Fruit fly (Drosophila melanogaster) whole organism, embryonic: ENCODE data around the gene CG31468.

Source experiments
- Ada2b ChIP-seq: fragments of 200-800 bp; sonication (Bioruptor generic); IDR thresholded peaks from 2 replicates; pipeline ENCODE4 v1.3.6; 2022; ENCODE audit warnings: missing biosample characterization, missing genetic modification characterization
- C15 ChIP-seq: fragments of 200-800 bp; sonication (Bioruptor generic); IDR thresholded peaks from 3 replicates; pipeline ENCODE4 v1.3.6; 2022; ENCODE audit warnings: missing biosample characterization, missing genetic modification characterization
- CG10462 ChIP-seq: fragments of 200-800 bp; sonication (Bioruptor generic); optimal IDR thresholded peaks from 2 replicates; lab custom pipeline; 2016; ENCODE audit warnings: missing biosample characterization, missing genetic modification characterization
- CG11093 ChIP-seq: fragments of 200-800 bp; sonication (Bioruptor generic); IDR thresholded peaks from 3 replicates; pipeline ENCODE4 v1.3.6; 2022; ENCODE audit warnings: missing biosample characterization, missing genetic modification characterization
- CG12104 ChIP-seq: fragments of 200-800 bp; sonication (Bioruptor generic); optimal IDR thresholded peaks from 3 replicates; lab custom pipeline; 2016; ENCODE audit warnings: missing biosample characterization, missing genetic modification characterization
- CG12219 ChIP-seq: fragments of 200-800 bp; sonication (Bioruptor generic); optimal IDR thresholded peaks from 3 replicates; lab custom pipeline; 2018; ENCODE audit warnings: missing biosample characterization, mild to moderate bottlenecking, missing genetic modification characterization
- CG12769 ChIP-seq: fragments of 200-800 bp; sonication (Bioruptor generic); optimal IDR thresholded peaks from 2 replicates; lab custom pipeline; 2019; ENCODE audit warnings: missing biosample characterization, mild to moderate bottlenecking, missing genetic modification characterization, moderate library complexity
- CG17328 ChIP-seq: fragments of 200-800 bp; sonication (Bioruptor generic); IDR thresholded peaks from 2 replicates; pipeline ENCODE4 v1.3.6; 2022; ENCODE audit warnings: missing biosample characterization, missing genetic modification characterization
- CG17359 ChIP-seq: fragments of 200-800 bp; sonication (Bioruptor generic); optimal IDR thresholded peaks from 3 replicates; lab custom pipeline; 2018; ENCODE audit warnings: missing biosample characterization, mild to moderate bottlenecking, missing genetic modification characterization, moderate library complexity
- CG2129 ChIP-seq: fragments of 200-800 bp; sonication (Bioruptor generic); IDR thresholded peaks from 2 replicates; pipeline ENCODE4 v1.3.6; 2022; ENCODE audit warnings: missing biosample characterization, missing genetic modification characterization; ENCODE audit not compliant: partially characterized antibody
- CG4820 ChIP-seq: fragments of 200-800 bp; sonication (Bioruptor generic); optimal IDR thresholded peaks from 3 replicates; lab custom pipeline; 2016; ENCODE audit warnings: missing biosample characterization, missing genetic modification characterization
- CG6175 ChIP-seq: fragments of 200-800 bp; sonication (Bioruptor generic); IDR thresholded peaks from 3 replicates; pipeline ENCODE4 v1.3.6; 2022; ENCODE audit warnings: missing biosample characterization, missing genetic modification characterization
- CG6272 ChIP-seq: fragments of 200-800 bp; sonication (Bioruptor generic); IDR thresholded peaks from 2 replicates; pipeline ENCODE4 v1.3.6; 2022; ENCODE audit warnings: missing biosample characterization, missing genetic modification characterization
- CG6813 ChIP-seq: fragments of 200-800 bp; sonication (Bioruptor generic); optimal IDR thresholded peaks from 2 replicates; lab custom pipeline; 2017; ENCODE audit warnings: missing biosample characterization, missing genetic modification characterization, mild to moderate bottlenecking, moderate library complexity, missing genetic modification reagents
- CG7928 ChIP-seq: fragments of 200-800 bp; sonication (Bioruptor generic); optimal IDR thresholded peaks from 2 replicates; lab custom pipeline; 2017; ENCODE audit warnings: missing biosample characterization, mild to moderate bottlenecking, missing genetic modification characterization
- CG7963 ChIP-seq: fragments of 200-800 bp; sonication (Bioruptor generic); IDR thresholded peaks from 3 replicates; pipeline ENCODE4 v1.3.6; 2022; ENCODE audit warnings: missing biosample characterization, missing genetic modification characterization; ENCODE audit not compliant: partially characterized antibody
- CG9727 ChIP-seq: fragments of 200-800 bp; sonication (Bioruptor generic); optimal IDR thresholded peaks from 3 replicates; lab custom pipeline; 2017; ENCODE audit warnings: missing biosample characterization, mild to moderate bottlenecking, missing genetic modification characterization
- CG9817 ChIP-seq: fragments of 200-800 bp; sonication (Bioruptor generic); optimal IDR thresholded peaks from 2 replicates; lab custom pipeline; 2018; ENCODE audit warnings: missing biosample characterization, mild to moderate bottlenecking, missing genetic modification characterization, moderate library complexity
- D19B ChIP-seq: fragments of 200-800 bp; sonication (Bioruptor generic); optimal IDR thresholded peaks from 2 replicates; lab custom pipeline; 2017; ENCODE audit warnings: missing biosample characterization, mild to moderate bottlenecking, missing genetic modification characterization
- Dbx ChIP-seq: fragments of 200-800 bp; sonication (Bioruptor generic); IDR thresholded peaks from 3 replicates; pipeline ENCODE4 v1.3.6; 2022; ENCODE audit warnings: missing biosample characterization, missing genetic modification characterization
- Dip3 ChIP-seq: fragments of 200-800 bp; sonication (Bioruptor generic); optimal IDR thresholded peaks from 3 replicates; lab custom pipeline; 2016; ENCODE audit warnings: missing biosample characterization, missing genetic modification characterization
- E2f1 ChIP-seq: fragments of 200-800 bp; sonication (Bioruptor generic); IDR thresholded peaks from 2 replicates; pipeline ENCODE4 v1.3.6; 2022; ENCODE audit warnings: missing biosample characterization, missing genetic modification characterization
- Kr ChIP-seq: fragments of 200-800 bp; sonication (Bioruptor generic); optimal IDR thresholded peaks from 2 replicates; lab custom pipeline; 2017; ENCODE audit warnings: missing biosample characterization, mild to moderate bottlenecking, missing genetic modification characterization
- Nf-YB ChIP-seq: fragments of 200-800 bp; sonication (Bioruptor generic); optimal IDR thresholded peaks from 3 replicates; lab custom pipeline; 2019; ENCODE audit warnings: missing biosample characterization, mild to moderate bottlenecking, missing genetic modification characterization, moderate library complexity
- Nf-YC ChIP-seq: fragments of 200-800 bp; optimal IDR thresholded peaks from 3 replicates; lab custom pipeline; 2019; ENCODE audit warnings: missing biosample characterization, mild to moderate bottlenecking, missing genetic modification characterization, moderate library complexity
- Rx ChIP-seq: fragments of 200-800 bp; sonication (Bioruptor generic); IDR thresholded peaks from 2 replicates; pipeline ENCODE4 v1.3.6; 2022; ENCODE audit warnings: missing biosample characterization, missing genetic modification characterization
- Sin3A ChIP-seq: fragments of >200 bp; optimal IDR thresholded peaks from 2 replicates; lab custom pipeline; 2018
- Spps ChIP-seq: fragments of 200-800 bp; sonication (Bioruptor generic); optimal IDR thresholded peaks from 2 replicates; lab custom pipeline; 2018; ENCODE audit warnings: missing biosample characterization, mild to moderate bottlenecking, missing genetic modification characterization
- Stat92E ChIP-seq, 3 experiments: fragments of >200 bp in 2 of 3; fragments of 200-800 bp in 1 of 3; sonication (Bioruptor generic) in 1 of 3; optimal IDR thresholded peaks; 2 replicates each; lab custom pipeline; 2017 to 2019; ENCODE audit warnings: missing biosample characterization in 3 of 3, missing genetic modification characterization in 3 of 3, mild to moderate bottlenecking in 1 of 3, moderate library complexity in 1 of 3
- Tbp ChIP-seq: fragments of >200 bp; optimal IDR thresholded peaks from 2 replicates; lab custom pipeline; 2018; ENCODE audit warnings: missing biosample characterization, missing genetic modification characterization
- bab2 ChIP-seq: fragments of 200-800 bp; sonication (Bioruptor generic); optimal IDR thresholded peaks from 2 replicates; lab custom pipeline; 2016; ENCODE audit warnings: missing biosample characterization, missing genetic modification characterization
- bigmax ChIP-seq: fragments of 200-800 bp; sonication (Bioruptor generic); optimal IDR thresholded peaks from 2 replicates; lab custom pipeline; 2018; ENCODE audit warnings: missing biosample characterization, mild to moderate bottlenecking, missing genetic modification characterization
- bowl ChIP-seq: fragments of 200-800 bp; sonication (Bioruptor generic); IDR thresholded peaks from 2 replicates; pipeline ENCODE4 v1.3.6; 2022; ENCODE audit warnings: missing biosample characterization, missing genetic modification characterization
- cas ChIP-seq: fragments of 200-800 bp; sonication (Bioruptor generic); IDR thresholded peaks from 2 replicates; pipeline ENCODE4 v1.3.6; 2022; ENCODE audit warnings: missing biosample characterization, missing genetic modification characterization
- chm ChIP-seq: fragments of 200-800 bp; sonication (Bioruptor generic); IDR thresholded peaks from 2 replicates; pipeline ENCODE4 v1.3.6; 2022; ENCODE audit warnings: missing biosample characterization, missing genetic modification characterization
- chn ChIP-seq: fragments of 200-800 bp; sonication (Bioruptor generic); optimal IDR thresholded peaks from 2 replicates; lab custom pipeline; 2016; ENCODE audit warnings: missing biosample characterization, missing genetic modification characterization
- disco-r ChIP-seq: fragments of 200-800 bp; sonication (Bioruptor generic); optimal IDR thresholded peaks from 2 replicates; lab custom pipeline; 2016; ENCODE audit warnings: missing biosample characterization, missing genetic modification characterization
- emc ChIP-seq: fragments of 200-800 bp; sonication (Bioruptor generic); optimal IDR thresholded peaks from 2 replicates; lab custom pipeline; 2016; ENCODE audit warnings: missing biosample characterization, missing genetic modification characterization
- ewg ChIP-seq: fragments of 200-800 bp; sonication (Bioruptor generic); optimal IDR thresholded peaks from 3 replicates; lab custom pipeline; 2017; ENCODE audit warnings: mild to moderate bottlenecking, missing biosample characterization, missing genetic modification reagents, missing genetic modification characterization
- fru ChIP-seq: fragments of >200 bp; optimal IDR thresholded peaks from 2 replicates; lab custom pipeline; 2017
- hbn ChIP-seq: fragments of 200-800 bp; sonication (Bioruptor generic); IDR thresholded peaks from 2 replicates; pipeline ENCODE4 v1.3.6; 2022; ENCODE audit warnings: missing biosample characterization, missing genetic modification characterization; ENCODE audit not compliant: partially characterized antibody
- insv ChIP-seq, 2 experiments: fragments of 200-800 bp; sonication (Bioruptor generic); optimal IDR thresholded peaks; 3 replicates each; lab custom pipeline; 2016 to 2018; ENCODE audit warnings: missing biosample characterization in 2 of 2, missing genetic modification characterization in 2 of 2
- jigr1 ChIP-seq: fragments of 200-800 bp; sonication (Bioruptor generic); IDR thresholded peaks from 3 replicates; pipeline ENCODE4 v1.3.6; 2022; ENCODE audit warnings: missing biosample characterization, missing genetic modification characterization
- nau ChIP-seq: fragments of 200-800 bp; sonication (Bioruptor generic); optimal IDR thresholded peaks from 3 replicates; lab custom pipeline; 2017; ENCODE audit warnings: missing biosample characterization, mild to moderate bottlenecking, missing genetic modification characterization, missing genetic modification reagents
- pita ChIP-seq: fragments of 200-800 bp; sonication (Bioruptor generic); optimal IDR thresholded peaks from 2 replicates; lab custom pipeline; 2017; ENCODE audit warnings: missing biosample characterization, mild to moderate bottlenecking, missing genetic modification characterization
- psq ChIP-seq: fragments of 200-800 bp; sonication (Bioruptor generic); optimal IDR thresholded peaks from 2 replicates; lab custom pipeline; 2017; ENCODE audit warnings: missing biosample characterization, missing genetic modification characterization
- repo ChIP-seq: fragments of 200-800 bp; sonication (Bioruptor generic); optimal IDR thresholded peaks from 2 replicates; lab custom pipeline; 2016; ENCODE audit warnings: missing biosample characterization, missing genetic modification characterization
- shn ChIP-seq: fragments of 200-800 bp; sonication (Bioruptor generic); optimal IDR thresholded peaks from 3 replicates; lab custom pipeline; 2016; ENCODE audit warnings: missing biosample characterization, missing genetic modification characterization
- so ChIP-seq: fragments of 200-800 bp; sonication (Bioruptor generic); IDR thresholded peaks from 3 replicates; pipeline ENCODE4 v1.3.6; 2022; ENCODE audit warnings: missing biosample characterization, missing genetic modification characterization
- tgo ChIP-seq: fragments of 200-800 bp; sonication (Bioruptor generic); IDR thresholded peaks from 3 replicates; pipeline ENCODE4 v1.3.6; 2022; ENCODE audit warnings: missing biosample characterization, missing genetic modification characterization
- wdn ChIP-seq: fragments of 200-800 bp; sonication (Bioruptor generic); IDR thresholded peaks from 2 replicates; pipeline ENCODE4 v1.3.6; 2022; ENCODE audit warnings: missing biosample characterization, missing genetic modification characterization

CG31468 gene

DNA sequence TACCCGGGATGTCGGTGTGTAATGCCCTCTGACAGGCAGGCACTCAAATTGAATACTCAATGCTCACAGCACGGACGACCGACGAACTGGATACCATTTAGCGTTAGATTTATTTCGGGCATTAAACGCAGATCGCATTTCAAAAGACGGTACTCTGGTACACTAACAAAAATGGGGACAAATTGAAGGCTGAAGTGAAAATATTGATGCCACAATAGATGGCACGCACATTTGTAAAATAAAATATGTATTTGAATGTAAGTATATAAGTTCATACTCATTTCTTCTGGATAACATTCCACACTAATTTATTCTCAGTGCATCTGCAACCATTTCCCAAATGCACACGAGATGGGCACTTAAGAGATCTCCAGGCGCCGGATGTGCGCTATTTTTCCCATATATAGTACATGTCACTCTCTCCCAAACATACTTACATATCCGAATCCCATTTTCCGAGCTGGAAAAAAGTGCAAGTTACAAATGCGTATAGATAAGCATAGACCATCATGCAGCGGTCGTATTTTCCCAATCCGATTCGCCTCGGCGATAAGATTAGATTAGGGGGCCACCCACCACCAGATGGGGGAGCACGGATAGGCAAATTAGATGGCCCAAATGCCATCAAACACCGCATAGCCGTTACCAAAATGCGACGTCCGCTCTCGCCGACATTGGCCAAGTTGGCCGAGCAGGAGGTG, 9.5 kb upstream of the CG31468 start, which contains the start of gene CG10301 (continued):
- TF ChIP-seq D19B (GFP tag; lab: Kevin White, UChicago) (no peak), bowl (GFP tag; lab: Robert Waterston, UW) (no peak), insv (GFP tag; optimal IDR thresholded peaks at IDR 0.05; lab: Kevin White, UChicago) (no peak), Sin3A (no peak), Nf-YC (tag; lab: Kevin White, UChicago) (no peak), CG17359 (tag; lab: Kevin White, UChicago) (peak; percentile 64), CG7963 (GFP tag; lab: Robert Waterston, UW) (no peak), Ada2b (GFP tag; lab: Robert Waterston, UW) (peak; percentile 23; the same call in 1 of the 2 replicates), CG11093 (GFP tag; lab: Robert Waterston, UW) (no peak), CG6813 (peak; percentile 29), Dip3 (GFP tag; lab: Kevin White, UChicago) (no peak), CG4820 (GFP tag; lab: Kevin White, UChicago) (peak; percentile 67), Stat92E (GFP tag; optimal IDR thresholded peaks at IDR 0.05; lab: Kevin White, UChicago) (no peak), psq (GFP tag; lab: Kevin White, UChicago) (no peak), CG7928 (GFP tag; lab: Kevin White, UChicago) (no peak), CG12769 (peak; percentile 8), emc (GFP tag; lab: Kevin White, UChicago) (no peak), nau (GFP tag; lab: Kevin White, UChicago) (peak; percentile 79), CG9727 (GFP tag; lab: Kevin White, UChicago) (peak; percentile 79), CG9817 (tag; lab: Kevin White, UChicago) (no peak), bigmax (no peak), CG10462 (peak; percentile 43), tgo (GFP tag; lab: Robert Waterston, UW) (peak; percentile 26; the same call in 1 of the 3 replicates), Dbx (GFP tag; lab: Robert Waterston, UW) (no peak), Nf-YB (GFP tag; lab: Kevin White, UChicago) (peak; percentile 8), cas (no peak), chn (GFP tag; lab: Kevin White, UChicago) (peak; percentile 44), pita (GFP tag; lab: Kevin White, UChicago) (no peak), hbn (no peak), Spps (tag; lab: Kevin White, UChicago) (peak; percentile 28), repo (GFP tag; lab: Kevin White, UChicago) (no peak), shn (no peak), ewg (GFP tag; lab: Kevin White, UChicago) (peak; percentile 56), bab2 (peak; percentile 34), disco-r (GFP tag; lab: Kevin White, UChicago) (no peak), E2f1 (GFP tag; lab: Robert Waterston, UW) (peak; percentile 60), Kr (GFP tag; lab: Kevin White, UChicago) (no peak), CG6175 (GFP tag; lab: Robert Waterston, UW) (no peak), Tbp (GFP tag; lab: Kevin White, UChicago) (no peak), CG2129 (no peak), CG12104 (GFP tag; lab: Kevin White, UChicago) (no peak), CG12219 (peak; percentile 59), CG6272 (0 out of 2 replicates have a peak, but pooled peaks have one; percentile 7), jigr1 (no peak), C15 (GFP tag; lab: Robert Waterston, UW) (no peak), wdn (GFP tag; lab: Robert Waterston, UW) (no peak), fru (no peak), so (GFP tag; lab: Robert Waterston, UW) (peak; percentile 41; the same call in 1 of the 3 replicates), Rx (GFP tag; lab: Robert Waterston, UW) (peak; percentile 39), CG17328 (GFP tag; lab: Robert Waterston, UW) (peak; percentile 81), chm (GFP tag; lab: Robert Waterston, UW) (peak; percentile 72)
